Fruit fly (Drosophila melanogaster) whole organism, wandering third instar larva: Measurements from ENCODE around the gene CG9312.

Experiments used
- Abd-B ChIP-seq: fragments of >200 bp; optimal IDR thresholded peaks from 2 replicates; lab custom pipeline; 2017; ENCODE audit warnings: missing biosample characterization, missing genetic modification characterization
- CG32264 ChIP-seq: fragments of 200-800 bp; sonication (Bioruptor generic); optimal IDR thresholded peaks from 2 replicates; lab custom pipeline; 2016; ENCODE audit warnings: missing biosample characterization, missing genetic modification characterization
- CG9705 ChIP-seq: fragments of 200-800 bp; sonication (Bioruptor generic); optimal IDR thresholded peaks from 2 replicates; lab custom pipeline; 2018; ENCODE audit warnings: missing biosample characterization, mild to moderate bottlenecking, missing genetic modification characterization
- CrebA ChIP-seq: fragments of 200-800 bp; sonication (Bioruptor generic); optimal IDR thresholded peaks from 2 replicates; lab custom pipeline; 2016; ENCODE audit warnings: missing biosample characterization, mild to moderate bottlenecking, missing genetic modification characterization, borderline replicate concordance
- Dfd ChIP-seq: fragments of >200 bp; optimal IDR thresholded peaks from 2 replicates; lab custom pipeline; 2017; ENCODE audit warnings: missing biosample characterization, missing genetic modification characterization
- Dif ChIP-seq: fragments of 200-275, 200-300 bp; sonication (Bioruptor generic); optimal IDR thresholded peaks from 2 replicates; lab custom pipeline; 2018; ENCODE audit warnings: missing biosample characterization, missing genetic modification characterization; ENCODE audit not compliant: partially characterized antibody
- GATAd ChIP-seq: sonication (Bioruptor generic); optimal IDR thresholded peaks from 2 replicates; lab custom pipeline; 2016; ENCODE audit warnings: missing biosample characterization, missing genetic modification characterization
- HLH106 ChIP-seq: fragments of 200-800 bp; optimal IDR thresholded peaks from 3 replicates; lab custom pipeline; 2019; ENCODE audit warnings: missing biosample characterization, mild to moderate bottlenecking, missing genetic modification characterization, moderate library complexity
- Hnf4 ChIP-seq: fragments of 200-800 bp; sonication (Bioruptor generic); optimal IDR thresholded peaks from 2 replicates; lab custom pipeline; 2016; ENCODE audit warnings: missing biosample characterization, mild to moderate bottlenecking, missing genetic modification characterization
- Hr78 ChIP-seq: fragments of >200 bp; optimal IDR thresholded peaks from 2 replicates; lab custom pipeline; 2017; ENCODE audit warnings: missing biosample characterization, missing genetic modification characterization
- Hr83 ChIP-seq: fragments of 200-300 bp; sonication (Bioruptor generic); optimal IDR thresholded peaks from 2 replicates; lab custom pipeline; 2016; ENCODE audit warnings: missing biosample characterization, mild to moderate bottlenecking, missing genetic modification characterization, moderate library complexity; ENCODE audit not compliant: poor library complexity, severe bottlenecking
- Jra ChIP-seq: sonication (Bioruptor generic); optimal IDR thresholded peaks from 2 replicates; lab custom pipeline; 2016; ENCODE audit warnings: missing biosample characterization, missing genetic modification characterization
- Myc ChIP-seq: fragments of >200 bp; optimal IDR thresholded peaks from 2 replicates; lab custom pipeline; 2017
- N ChIP-seq: fragments of >200 bp; optimal IDR thresholded peaks from 2 replicates; lab custom pipeline; 2018; ENCODE audit warnings: missing biosample characterization, missing external identifiers, missing genetic modification characterization
- OdsH ChIP-seq: fragments of 200-800 bp; sonication (Bioruptor generic); optimal IDR thresholded peaks from 2 replicates; lab custom pipeline; 2016; ENCODE audit warnings: missing biosample characterization, mild to moderate bottlenecking, missing genetic modification characterization
- Rel ChIP-seq, 2 experiments: fragments of 200-800 bp; sonication (Bioruptor generic) in 1 of 2; optimal IDR thresholded peaks; 2 replicates in 1 of 2; 3 replicates in 1 of 2; lab custom pipeline; 2016 to 2019; ENCODE audit warnings: mild to moderate bottlenecking in 2 of 2, missing biosample characterization in 2 of 2, missing genetic modification characterization in 2 of 2, moderate library complexity in 1 of 2
- Sp1 ChIP-seq: fragments of 200-800 bp; sonication (Bioruptor generic); optimal IDR thresholded peaks from 3 replicates; lab custom pipeline; 2019; ENCODE audit warnings: missing biosample characterization, mild to moderate bottlenecking, missing genetic modification characterization, moderate library complexity
- Vsx2 ChIP-seq: fragments of 200-300, 225-300 bp; sonication (Bioruptor generic); optimal IDR thresholded peaks from 2 replicates; lab custom pipeline; 2018; ENCODE audit warnings: missing biosample characterization, missing genetic modification characterization; ENCODE audit not compliant: partially characterized antibody
- br ChIP-seq: fragments of 200-800 bp; sonication (Bioruptor generic); optimal IDR thresholded peaks from 2 replicates; lab custom pipeline; 2016; ENCODE audit warnings: missing biosample characterization, missing genetic modification characterization
- brk ChIP-seq: fragments of 200-800 bp; sonication (Bioruptor generic); optimal IDR thresholded peaks from 2 replicates; lab custom pipeline; 2016; ENCODE audit warnings: missing biosample characterization, mild to moderate bottlenecking, missing genetic modification characterization
- dl ChIP-seq, 2 experiments: fragments of 175-275, 200-275 bp in 1 of 2; fragments of 200-275 bp in 1 of 2; sonication (Bioruptor generic); optimal IDR thresholded peaks; lab custom pipeline; 2018; ENCODE audit warnings: mild to moderate bottlenecking in 2 of 2, missing biosample characterization in 2 of 2, missing genetic modification characterization in 2 of 2, moderate library complexity in 2 of 2; ENCODE audit not compliant: partially characterized antibody in 2 of 2, insufficient read depth in 1 of 2
- dmrt93B ChIP-seq: fragments of 200-800 bp; sonication (Bioruptor generic); optimal IDR thresholded peaks from 2 replicates; lab custom pipeline; 2018; ENCODE audit warnings: missing biosample characterization, mild to moderate bottlenecking, missing genetic modification characterization
- dsf ChIP-seq: sonication (Bioruptor generic); optimal IDR thresholded peaks from 2 replicates; lab custom pipeline; 2016; ENCODE audit warnings: missing biosample characterization, missing genetic modification characterization, borderline replicate concordance
- ey ChIP-seq: fragments of 200-800 bp; sonication (Bioruptor generic); optimal IDR thresholded peaks from 2 replicates; lab custom pipeline; 2016; ENCODE audit warnings: missing biosample characterization, missing genetic modification characterization
- foxo ChIP-seq, 2 experiments: fragments of 200-800 bp; sonication (Bioruptor generic); optimal IDR thresholded peaks; 2 replicates in 1 of 2; 3 replicates in 1 of 2; lab custom pipeline; 2016 to 2017; ENCODE audit warnings: missing biosample characterization in 2 of 2, missing genetic modification characterization in 2 of 2
- fru ChIP-seq: fragments of 200-800 bp; sonication (Bioruptor generic); optimal IDR thresholded peaks from 3 replicates; lab custom pipeline; 2016; ENCODE audit warnings: missing biosample characterization, mild to moderate bottlenecking, missing genetic modification characterization
- h ChIP-seq: fragments of 200-800 bp; sonication (Bioruptor generic); optimal IDR thresholded peaks from 3 replicates; lab custom pipeline; 2016; ENCODE audit warnings: missing biosample characterization, mild to moderate bottlenecking, missing genetic modification characterization
- jim ChIP-seq: fragments of 175-275, 200-325 bp; sonication (Bioruptor generic); optimal IDR thresholded peaks from 2 replicates; lab custom pipeline; 2016; ENCODE audit warnings: missing biosample characterization, mild to moderate bottlenecking, missing genetic modification characterization
- lola ChIP-seq: fragments of >200 bp; optimal IDR thresholded peaks from 2 replicates; lab custom pipeline; 2017; ENCODE audit warnings: missing biosample characterization, missing genetic modification characterization
- pan ChIP-seq: fragments of >200 bp; optimal IDR thresholded peaks from 2 replicates; lab custom pipeline; 2017
- psq ChIP-seq: fragments of 200-800 bp; sonication (Bioruptor generic); optimal IDR thresholded peaks from 3 replicates; lab custom pipeline; 2017; ENCODE audit warnings: missing biosample characterization, mild to moderate bottlenecking, missing genetic modification characterization, moderate library complexity
- rgr ChIP-seq: fragments of 200-800 bp; sonication (Bioruptor generic); optimal IDR thresholded peaks from 3 replicates; lab custom pipeline; 2016; ENCODE audit warnings: missing biosample characterization, mild to moderate bottlenecking, missing genetic modification characterization
- sage ChIP-seq: fragments of 200-800 bp; sonication (Bioruptor generic); optimal IDR thresholded peaks from 2 replicates; lab custom pipeline; 2016; ENCODE audit warnings: missing biosample characterization, mild to moderate bottlenecking, missing genetic modification characterization
- sv ChIP-seq: fragments of 200-800 bp; sonication (Bioruptor generic); optimal IDR thresholded peaks from 3 replicates; lab custom pipeline; 2016; ENCODE audit warnings: missing biosample characterization, missing genetic modification characterization
- tai ChIP-seq: sonication (Bioruptor generic); optimal IDR thresholded peaks from 2 replicates; lab custom pipeline; 2016; ENCODE audit warnings: missing biosample characterization, missing genetic modification characterization
- usp ChIP-seq: fragments of >200 bp; optimal IDR thresholded peaks from 2 replicates; lab custom pipeline; 2017; ENCODE audit warnings: missing biosample characterization, missing genetic modification characterization
- woc ChIP-seq: sonication (Bioruptor generic); optimal IDR thresholded peaks from 2 replicates; lab custom pipeline; 2016; ENCODE audit warnings: missing biosample characterization, mild to moderate bottlenecking, missing genetic modification characterization

The CG9312 gene

DNA sequence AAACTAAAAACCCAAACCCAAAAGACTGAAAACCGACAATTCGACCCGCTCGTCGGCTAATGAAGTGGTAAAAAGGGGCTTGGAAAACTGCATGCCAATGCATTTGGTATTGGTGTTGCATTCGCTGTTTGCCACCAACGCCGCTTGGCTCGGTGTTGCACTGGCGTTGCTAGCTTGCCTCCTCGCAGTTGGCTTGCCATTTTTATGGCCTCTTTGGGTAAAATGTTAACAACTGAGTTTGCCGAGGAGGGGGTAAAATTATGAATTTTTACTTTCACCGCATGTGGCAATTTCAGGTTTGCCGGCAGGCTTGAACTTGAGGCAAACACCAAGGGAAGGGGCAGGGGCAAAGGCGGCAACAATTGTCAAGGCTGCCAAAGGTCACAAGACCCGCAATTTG is 23.1 kb downstream of the CG9312 start:
- TF ChIP-seq GATAd (GFP tag; lab: Kevin White, UChicago) = no peak

DNA sequence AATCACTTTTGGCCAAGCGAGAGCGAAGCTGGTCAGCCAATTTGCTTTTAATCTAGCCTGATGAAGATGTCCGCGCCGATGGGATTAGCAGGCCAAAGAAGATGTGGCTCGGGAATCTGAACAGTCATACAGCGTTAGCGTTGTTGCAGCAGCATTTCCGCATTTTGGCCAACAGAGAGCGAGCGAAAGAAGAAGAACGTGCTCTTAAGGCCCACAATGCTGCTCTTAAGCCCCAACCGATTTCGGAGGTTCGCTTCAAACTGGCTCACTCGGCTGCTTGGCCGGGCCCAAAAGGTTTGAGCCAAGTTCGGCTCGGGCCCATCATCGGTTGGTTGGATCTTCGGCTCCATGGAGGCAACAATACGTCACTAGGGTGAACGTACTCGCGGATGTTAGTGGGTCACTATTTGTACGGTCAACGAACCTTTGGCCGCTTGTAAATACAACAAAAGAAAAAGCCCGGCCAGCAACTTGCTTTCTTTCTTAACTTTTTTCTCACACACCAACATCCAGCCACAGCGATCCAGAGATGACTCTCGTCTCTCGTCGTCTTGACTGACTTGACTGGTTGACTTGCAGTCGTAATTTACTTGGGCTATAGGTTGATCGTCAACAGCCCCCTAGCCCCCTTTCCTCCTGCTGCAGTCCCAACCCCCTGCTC is 24.2 kb downstream of the CG9312 start:
- TF ChIP-seq rgr (GFP tag; lab: Kevin White, UChicago) (no peak), Dif (peak; percentile 36), Vsx2 (GFP tag; lab: Kevin White, UChicago) (no peak)
- TF ChIP-seq, all 38 proteins: peak for 1

DNA sequence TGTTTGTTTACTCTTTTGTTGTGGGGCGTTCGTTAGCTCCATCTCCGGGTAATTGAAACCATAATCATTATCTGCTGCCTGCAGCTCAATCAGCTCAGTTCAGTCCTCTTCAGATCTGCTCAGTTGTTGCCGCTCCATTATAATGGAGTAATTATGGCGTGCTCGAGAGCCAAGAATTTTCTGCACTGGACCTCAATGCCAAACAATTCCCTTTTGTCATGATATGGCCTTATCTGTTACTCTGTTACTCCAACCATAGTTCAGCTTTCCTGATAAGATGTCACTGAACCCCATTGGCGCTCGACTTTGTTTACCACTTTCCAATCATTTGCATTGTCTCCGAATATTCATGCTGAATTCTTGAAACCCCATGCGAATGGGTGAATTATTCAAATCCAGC is 25.3 kb downstream of the CG9312 start:
- no peak for TF ChIP-seq tai (GFP tag; lab: Kevin White, UChicago)
- no peak for TF ChIP-seq Dif
- TF ChIP-seq woc (GFP tag; lab: Kevin White, UChicago) = no peak
- TF ChIP-seq GATAd (GFP tag; lab: Kevin White, UChicago) = no peak
- no peak for TF ChIP-seq CrebA (GFP tag; lab: Kevin White, UChicago)
- no peak for TF ChIP-seq lola (GFP tag; lab: Kevin White, UChicago)
- TF ChIP-seq usp (GFP tag; lab: Kevin White, UChicago) = no peak
- no peak for TF ChIP-seq dl (GFP tag; optimal IDR thresholded peaks at IDR 0.05; lab: Kevin White, UChicago; ENCODE audit: insufficient read depth in 1 of 2, partially characterized antibody in 2 of 2)
- TF ChIP-seq Hnf4 (GFP tag; lab: Kevin White, UChicago) = no peak
- TF ChIP-seq dsf = no peak
- no peak for TF ChIP-seq ey (GFP tag; lab: Kevin White, UChicago)
- no peak for TF ChIP-seq br
- no peak for TF ChIP-seq rgr (GFP tag; lab: Kevin White, UChicago)
- TF ChIP-seq OdsH (GFP tag; lab: Kevin White, UChicago) = no peak
- TF ChIP-seq psq = no peak
- TF ChIP-seq sv (GFP tag; lab: Kevin White, UChicago) = no peak
- no peak for TF ChIP-seq CG9705 (GFP tag; lab: Kevin White, UChicago)
- TF ChIP-seq jim = no peak
- TF ChIP-seq Sp1 = no peak
- TF ChIP-seq Myc (lab: Kevin White, UChicago) = no peak

DNA sequence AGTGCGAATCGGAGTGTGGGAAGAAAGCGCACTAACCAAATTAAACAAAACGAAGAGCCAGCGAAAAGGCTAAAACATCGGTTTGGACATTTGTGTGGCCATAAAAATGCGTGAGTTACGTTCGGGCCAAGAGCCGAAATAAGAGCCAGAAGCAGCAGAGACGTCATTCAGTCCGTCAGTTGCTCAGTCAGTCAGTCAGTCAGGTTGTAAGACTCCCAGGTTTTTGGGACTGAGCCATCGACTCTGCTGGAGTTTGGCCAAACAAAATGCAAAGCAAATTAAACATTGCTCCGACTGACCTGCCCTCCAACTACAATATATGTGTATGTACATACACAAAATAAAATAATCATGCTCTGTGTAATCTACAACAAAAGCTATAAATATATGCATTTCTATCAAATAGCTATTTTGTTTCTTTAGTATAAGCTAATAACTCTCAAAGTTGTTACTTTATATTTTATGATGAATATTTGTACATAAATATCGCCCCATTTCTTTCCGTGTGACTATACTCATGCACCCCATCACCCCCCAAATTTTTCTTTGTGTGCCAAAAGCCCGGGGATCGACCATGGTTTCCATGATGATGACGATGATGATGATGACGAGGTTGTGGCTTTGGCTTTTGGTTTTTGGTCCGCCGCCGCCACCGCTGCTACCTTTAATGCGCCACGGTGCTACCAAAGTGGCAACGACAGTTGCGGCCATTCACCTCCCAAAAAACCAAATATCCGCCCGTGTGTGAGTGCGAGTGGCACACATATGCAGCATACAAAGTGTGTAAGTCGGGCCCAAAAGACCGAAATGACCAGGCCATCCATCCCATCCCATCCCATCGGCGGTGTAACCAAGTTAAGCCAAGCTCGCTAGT is 27.8 kb downstream of the CG9312 start:
- TF ChIP-seq woc (GFP tag; lab: Kevin White, UChicago) (peak; percentile 11), Myc (lab: Kevin White, UChicago) (no peak), ey (GFP tag; lab: Kevin White, UChicago) (peak; percentile 32), Abd-B (GFP tag; lab: Kevin White, UChicago) (no peak), dsf (no peak), Dfd (GFP tag; lab: Kevin White, UChicago) (no peak), Jra (GFP tag; lab: Kevin White, UChicago) (no peak), CrebA (GFP tag; lab: Kevin White, UChicago) (no peak), Hnf4 (GFP tag; lab: Kevin White, UChicago) (no peak), OdsH (GFP tag; lab: Kevin White, UChicago) (peak; percentile 63), tai (GFP tag; lab: Kevin White, UChicago) (no peak), GATAd (GFP tag; lab: Kevin White, UChicago) (no peak), Sp1 (peak; percentile 75), fru (peak; percentile 81), foxo (GFP tag; optimal IDR thresholded peaks at IDR 0.05; lab: Kevin White, UChicago) (peak in 1 of 2 experiments; percentile 76), CG9705 (GFP tag; lab: Kevin White, UChicago) (no peak), sv (GFP tag; lab: Kevin White, UChicago) (no peak), rgr (GFP tag; lab: Kevin White, UChicago) (peak; percentile 23), Hr83 (GFP tag; lab: Kevin White, UChicago) (no peak), jim (no peak), lola (GFP tag; lab: Kevin White, UChicago) (no peak), CG32264 (no peak), brk (GFP tag; lab: Kevin White, UChicago) (no peak), usp (GFP tag; lab: Kevin White, UChicago) (no peak), dmrt93B (peak; percentile 44), Vsx2 (GFP tag; lab: Kevin White, UChicago) (no peak), dl (GFP tag; optimal IDR thresholded peaks at IDR 0.05; lab: Kevin White, UChicago; ENCODE audit: insufficient read depth in 1 of 2, partially characterized antibody in 2 of 2) (no peak), N (no peak), HLH106 (tag; lab: Kevin White, UChicago) (peak; percentile 76), h (peak; percentile 70), Rel (GFP tag; optimal IDR thresholded peaks at IDR 0.05; lab: Kevin White, UChicago) (no peak), Rel (tag; optimal IDR thresholded peaks at IDR 0.05; lab: Kevin White, UChicago) (no peak), Dif (no peak), Hr78 (GFP tag; lab: Kevin White, UChicago) (no peak), br (peak; percentile 63), pan (lab: Kevin White, UChicago) (no peak), psq (peak; percentile 45), sage (no peak)
